Worm (Caenorhabditis elegans): ENCODE results near the gene F47B8.8.

Gene F47B8.8

DNA sequence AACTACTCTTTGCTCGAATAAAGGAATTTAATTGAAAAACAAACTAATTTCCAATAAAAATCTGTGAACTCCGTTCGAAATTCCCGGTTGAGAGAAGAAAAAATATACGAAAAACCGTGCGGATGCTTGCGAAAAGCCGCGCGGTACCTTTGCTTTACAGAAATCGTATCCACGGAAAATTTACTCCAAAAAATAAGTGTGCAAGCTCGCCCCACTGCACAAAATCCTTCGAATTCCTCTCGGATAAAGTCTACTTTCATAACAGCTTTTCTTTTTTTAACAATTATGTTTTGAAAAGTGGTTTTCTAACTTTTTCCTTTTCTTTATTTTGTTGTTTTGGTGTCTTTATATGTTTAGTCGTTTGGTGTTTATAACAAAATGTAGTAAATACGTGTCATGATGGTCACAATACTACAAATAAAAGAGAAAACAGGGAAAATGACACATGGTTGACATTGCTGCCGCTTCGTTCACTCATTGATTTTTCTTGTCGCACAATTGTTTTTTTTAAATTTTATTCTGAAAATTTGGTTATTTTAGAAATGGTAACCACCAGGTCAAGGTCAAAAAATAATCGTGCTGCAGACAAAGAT is 15.8 kb downstream of the F47B8.8 start, which contains the start of gene cept-2 (continued):
- TF ChIP-seq zag-1 (tag; optimal IDR thresholded peaks at IDR 0.05) = peak; percentile 66
- TF ChIP-seq ces-1 (GFP tag; optimal IDR thresholded peaks at IDR 0.05) = no peak
- TF ChIP-seq Y116A8C.19 (tag; optimal IDR thresholded peaks at IDR 0.05; ENCODE audit: borderline replicate concordance) = no peak
- peak; percentile 92 for TF ChIP-seq isw-1 (GFP tag; IDR thresholded peaks at IDR 0.05)
- no peak for TF ChIP-seq ets-5 (GFP tag; IDR thresholded peaks at IDR 0.05)
- peak; percentile 96 for TF ChIP-seq lin-14 (GFP tag; optimal IDR thresholded peaks at IDR 0.05)
- TF ChIP-seq lin-13 (GFP tag; optimal IDR thresholded peaks at IDR 0.05) = peak; percentile 96
- peak; percentile 98 for TF ChIP-seq rnt-1 (tag; optimal IDR thresholded peaks at IDR 0.05)
- peak; percentile 99 for TF ChIP-seq pax-3 (tag; optimal IDR thresholded peaks at IDR 0.05)
- TF ChIP-seq irx-1 (tag; optimal IDR thresholded peaks at IDR 0.05) = peak; percentile 82
- TF ChIP-seq hlh-17 (GFP tag; optimal IDR thresholded peaks at IDR 0.05; ENCODE audit: borderline replicate concordance) = no peak
- TF ChIP-seq F16B12.6 (tag; optimal IDR thresholded peaks at IDR 0.05) = peak; percentile 56
- peak; percentile 84 to 95 (median 94) for TF ChIP-seq ceh-82 (tag; optimal IDR thresholded peaks at IDR 0.05)
- TF ChIP-seq swsn-7 (tag; optimal IDR thresholded peaks at IDR 0.05) = peak; percentile 95
- no peak for TF ChIP-seq C34B4.2 (tag; optimal IDR thresholded peaks at IDR 0.05)
- TF ChIP-seq nhr-12 (tag; optimal IDR thresholded peaks at IDR 0.05) = no peak
- peak; percentile 52 for TF ChIP-seq ama-1 (optimal IDR thresholded peaks at IDR 0.05)
- TF ChIP-seq nhr-28 (tag; optimal IDR thresholded peaks at IDR 0.05) = no peak
- TF ChIP-seq fkh-8 (tag; optimal IDR thresholded peaks at IDR 0.05) = peak; percentile 95
- TF ChIP-seq elt-3 (tag; optimal IDR thresholded peaks at IDR 0.05) = peak in 3 of 6 experiments; percentile 37 to 93 (median 76)
- TF ChIP-seq nhr-90 (tag; optimal IDR thresholded peaks at IDR 0.05; ENCODE audit: poor library complexity) = peak; percentile 91
- TF ChIP-seq tlp-1 (tag; optimal IDR thresholded peaks at IDR 0.05) = no peak
- peak; percentile 91 for TF ChIP-seq blmp-1 (tag; optimal IDR thresholded peaks at IDR 0.05)
- peak; percentile 93 for TF ChIP-seq lir-3 (tag; optimal IDR thresholded peaks at IDR 0.05; ENCODE audit: poor library complexity)
- peak; percentile 67 for TF ChIP-seq lin-15B (tag; optimal IDR thresholded peaks at IDR 0.05)
- TF ChIP-seq snpc-4 (tag; optimal IDR thresholded peaks at IDR 0.05) = peak; percentile 89
- TF ChIP-seq sptf-1 (tag; optimal IDR thresholded peaks at IDR 0.05) = no peak
- peak; percentile 96 for TF ChIP-seq nhr-47 (tag; optimal IDR thresholded peaks at IDR 0.05)
- TF ChIP-seq ceh-90 (tag; optimal IDR thresholded peaks at IDR 0.05) = peak; percentile 67
- TF ChIP-seq pqm-1 (tag; optimal IDR thresholded peaks at IDR 0.05) = no peak
- TF ChIP-seq unc-62 (GFP tag; optimal IDR thresholded peaks at IDR 0.05) = no peak
- TF ChIP-seq unc-130 (tag; optimal IDR thresholded peaks at IDR 0.05) = peak; percentile 66
- TF ChIP-seq snu-23 (GFP tag; optimal IDR thresholded peaks at IDR 0.05) = peak; percentile 97
- TF ChIP-seq C04F5.9 (tag; optimal IDR thresholded peaks at IDR 0.05) = peak; percentile 80
- TF ChIP-seq unc-86 (tag; optimal IDR thresholded peaks at IDR 0.05) = peak; percentile 92
- TF ChIP-seq unc-98 (GFP tag; IDR thresholded peaks at IDR 0.05) = peak; percentile 44; the same call in 1 of the 2 replicates
- TF ChIP-seq zip-4 (GFP tag; optimal IDR thresholded peaks at IDR 0.05) = peak; percentile 66
- peak; percentile 82 for TF ChIP-seq pag-3 (tag; optimal IDR thresholded peaks at IDR 0.05; ENCODE audit: borderline replicate concordance, insufficient read depth)
- no peak for TF ChIP-seq alr-1 (tag; optimal IDR thresholded peaks at IDR 0.05; ENCODE audit: borderline replicate concordance)
- no peak for TF ChIP-seq nhr-84 (tag; optimal IDR thresholded peaks at IDR 0.05)
- peak; percentile 78 for TF ChIP-seq vab-15 (tag; optimal IDR thresholded peaks at IDR 0.05)
- peak; percentile 89 for TF ChIP-seq sox-4 (tag; optimal IDR thresholded peaks at IDR 0.05)
- TF ChIP-seq nhr-11 (tag; optimal IDR thresholded peaks at IDR 0.05) = peak; percentile 75
- peak; percentile 94 for TF ChIP-seq mep-1 (tag; optimal IDR thresholded peaks at IDR 0.05)
- peak; percentile 68 for TF ChIP-seq hpl-2 (GFP tag; optimal IDR thresholded peaks at IDR 0.05)
- peak; percentile 9 for TF ChIP-seq aha-1 (tag; optimal IDR thresholded peaks at IDR 0.05)
- peak; percentile 33 for TF ChIP-seq sup-37 (GFP tag; optimal IDR thresholded peaks at IDR 0.05)
- TF ChIP-seq skn-1 (tag; optimal IDR thresholded peaks at IDR 0.05) = peak; percentile 95
- peak; percentile 86 to 89 (median 87) for TF ChIP-seq dpl-1 (GFP tag; optimal IDR thresholded peaks at IDR 0.05)
- TF ChIP-seq ztf-4 (tag; optimal IDR thresholded peaks at IDR 0.05) = peak; percentile 85
- peak; percentile 97 for TF ChIP-seq nhr-20 (tag; optimal IDR thresholded peaks at IDR 0.05)
- TF ChIP-seq lsy-2 (tag; optimal IDR thresholded peaks at IDR 0.05) = peak; percentile 93 to 96

Measured in whole organism, L1 larva.